Worm (Caenorhabditis elegans): Measurements from ENCODE around the gene C34C12.2.
A peak's percentile ranks its signal among the peaks of the same experiment; 100 is the strongest.

The C34C12.2 gene

ce11 chrIII:3488224-3488623, 34.6 kb downstream of the C34C12.2 start, which contains the start of gene C34C12.7:
Gene C34C12.7 (minus strand): TSS chrIII:3488341.
- TF ChIP-seq unc-39 (tag; optimal IDR thresholded peaks at IDR 0.05), result no peak
- no peak for TF ChIP-seq sem-2 (GFP tag; optimal IDR thresholded peaks at IDR 0.05)
- no peak for TF ChIP-seq elt-3 (tag; optimal IDR thresholded peaks at IDR 0.05)
- TF ChIP-seq hlh-1 (tag; optimal IDR thresholded peaks at IDR 0.05), result no peak
- TF ChIP-seq mls-2 (tag; optimal IDR thresholded peaks at IDR 0.05), result no peak
- TF ChIP-seq ces-1 (GFP tag; optimal IDR thresholded peaks at IDR 0.05), result no peak
- TF ChIP-seq drap-1 (GFP tag; optimal IDR thresholded peaks at IDR 0.05), result no peak
- no peak for TF ChIP-seq lin-13 (tag; optimal IDR thresholded peaks at IDR 0.05)
- TF ChIP-seq nhr-28 (tag; optimal IDR thresholded peaks at IDR 0.05), result no peak
- no peak for TF ChIP-seq tbx-8 (GFP tag; optimal IDR thresholded peaks at IDR 0.05)
- no peak for TF ChIP-seq nhr-76 (tag; optimal IDR thresholded peaks at IDR 0.05)
- TF ChIP-seq ceh-39 (tag; optimal IDR thresholded peaks at IDR 0.05), result no peak
- no peak for TF ChIP-seq sptf-1 (tag; optimal IDR thresholded peaks at IDR 0.05)
- TF ChIP-seq zip-8 (tag; optimal IDR thresholded peaks at IDR 0.05), result no peak
- no peak for TF ChIP-seq blmp-1 (tag; optimal IDR thresholded peaks at IDR 0.05)
- TF ChIP-seq ceh-83 (GFP tag; optimal IDR thresholded peaks at IDR 0.05), result no peak
- no peak for TF ChIP-seq pha-4 (tag; optimal IDR thresholded peaks at IDR 0.05)
- TF ChIP-seq ztf-11 (tag; optimal IDR thresholded peaks at IDR 0.05), result no peak
- no peak for TF ChIP-seq unc-120 (tag; optimal IDR thresholded peaks at IDR 0.05; ENCODE audit: poor library complexity, severe bottlenecking)

ce11 chrIII:3493138-3493537, 39.6 kb downstream of the C34C12.2 start, which contains the start of gene gly-14:
Gene gly-14 (minus strand): TSS chrIII:3493238.
- TF ChIP-seq nhr-76 (tag; optimal IDR thresholded peaks at IDR 0.05) (no peak), tbx-8 (GFP tag; optimal IDR thresholded peaks at IDR 0.05) (no peak), snpc-4 (tag; optimal IDR thresholded peaks at IDR 0.05) (no peak), ceh-39 (tag; optimal IDR thresholded peaks at IDR 0.05) (no peak), ceh-43 (GFP tag; optimal IDR thresholded peaks at IDR 0.05) (no peak), elt-3 (tag; optimal IDR thresholded peaks at IDR 0.05) (no peak), drap-1 (GFP tag; optimal IDR thresholded peaks at IDR 0.05) (no peak), nhr-237 (tag; optimal IDR thresholded peaks at IDR 0.05) (no peak), mls-2 (tag; optimal IDR thresholded peaks at IDR 0.05) (no peak), M03D4.4 (tag; optimal IDR thresholded peaks at IDR 0.05) (no peak), elt-1 (tag; optimal IDR thresholded peaks at IDR 0.05; ENCODE audit: borderline replicate concordance, insufficient read depth) (no peak), nhr-2 (tag; optimal IDR thresholded peaks at IDR 0.05) (no peak), bed-3 (GFP tag; optimal IDR thresholded peaks at IDR 0.05) (no peak), unc-120 (tag; optimal IDR thresholded peaks at IDR 0.05; ENCODE audit: poor library complexity, severe bottlenecking) (no peak), mab-5 (tag; optimal IDR thresholded peaks at IDR 0.05) (no peak), mep-1 (tag; optimal IDR thresholded peaks at IDR 0.05) (no peak), zip-8 (tag; optimal IDR thresholded peaks at IDR 0.05) (no peak), lsy-2 (tag; optimal IDR thresholded peaks at IDR 0.05) (no peak), nhr-12 (tag; optimal IDR thresholded peaks at IDR 0.05) (no peak), ces-1 (GFP tag; optimal IDR thresholded peaks at IDR 0.05) (no peak)

ce11 chrIII:3498957-3499356, 45.4 kb downstream of the C34C12.2 start, which contains the start of gene M01F1.9:
Gene M01F1.9 (minus strand): TSS chrIII:3499057.
- no peak for TF ChIP-seq sptf-1 (tag; optimal IDR thresholded peaks at IDR 0.05)
- no peak for TF ChIP-seq drap-1 (GFP tag; optimal IDR thresholded peaks at IDR 0.05)
- no peak for TF ChIP-seq cnd-1 (tag; optimal IDR thresholded peaks at IDR 0.05)
- TF ChIP-seq ztf-11 (tag; optimal IDR thresholded peaks at IDR 0.05), result no peak
- TF ChIP-seq lsy-2 (tag; optimal IDR thresholded peaks at IDR 0.05), result no peak
- no peak for TF ChIP-seq tbx-8 (GFP tag; optimal IDR thresholded peaks at IDR 0.05)
- TF ChIP-seq snpc-4 (tag; optimal IDR thresholded peaks at IDR 0.05), result no peak
- no peak for TF ChIP-seq nhr-237 (tag; optimal IDR thresholded peaks at IDR 0.05)
- TF ChIP-seq lin-13 (tag; optimal IDR thresholded peaks at IDR 0.05), result no peak
- TF ChIP-seq unc-62 (GFP tag; optimal IDR thresholded peaks at IDR 0.05), result no peak
- TF ChIP-seq ham-2 (GFP tag; optimal IDR thresholded peaks at IDR 0.05), result no peak
- TF ChIP-seq nhr-2 (tag; optimal IDR thresholded peaks at IDR 0.05), result no peak
- no peak for TF ChIP-seq blmp-1 (tag; optimal IDR thresholded peaks at IDR 0.05)
- TF ChIP-seq bed-3 (GFP tag; optimal IDR thresholded peaks at IDR 0.05), result no peak
- TF ChIP-seq mls-2 (tag; optimal IDR thresholded peaks at IDR 0.05), result no peak
- TF ChIP-seq nhr-12 (tag; optimal IDR thresholded peaks at IDR 0.05), result no peak
- TF ChIP-seq elt-1 (tag; optimal IDR thresholded peaks at IDR 0.05; ENCODE audit: borderline replicate concordance, insufficient read depth), result no peak
- no peak for TF ChIP-seq ces-1 (GFP tag; optimal IDR thresholded peaks at IDR 0.05)
- TF ChIP-seq M03D4.4 (tag; optimal IDR thresholded peaks at IDR 0.05), result no peak

- TF ChIP-seq ham-2 (GFP tag; optimal IDR thresholded peaks at IDR 0.05) (peak; percentile 85), flh-1 (GFP tag; optimal IDR thresholded peaks at IDR 0.05) (peak; percentile 69), unc-39 (tag; optimal IDR thresholded peaks at IDR 0.05) (no peak), M03D4.4 (tag; optimal IDR thresholded peaks at IDR 0.05) (peak; percentile 92), bed-3 (GFP tag; optimal IDR thresholded peaks at IDR 0.05) (peak; percentile 94), mls-2 (tag; optimal IDR thresholded peaks at IDR 0.05) (peak; percentile 98), nhr-76 (tag; optimal IDR thresholded peaks at IDR 0.05) (no peak), nhr-237 (tag; optimal IDR thresholded peaks at IDR 0.05) (no peak), ceh-83 (GFP tag; optimal IDR thresholded peaks at IDR 0.05) (peak; percentile 96), nhr-12 (tag; optimal IDR thresholded peaks at IDR 0.05) (no peak), ceh-43 (GFP tag; optimal IDR thresholded peaks at IDR 0.05) (peak; percentile 81), tbx-8 (GFP tag; optimal IDR thresholded peaks at IDR 0.05) (peak; percentile 100), sem-2 (GFP tag; optimal IDR thresholded peaks at IDR 0.05) (peak; percentile 91), cnd-1 (tag; optimal IDR thresholded peaks at IDR 0.05) (peak; percentile 98), ces-1 (GFP tag; optimal IDR thresholded peaks at IDR 0.05) (peak; percentile 46), drap-1 (GFP tag; optimal IDR thresholded peaks at IDR 0.05) (peak; percentile 95), unc-120 (tag; optimal IDR thresholded peaks at IDR 0.05; ENCODE audit: poor library complexity, severe bottlenecking) (peak; percentile 71), lin-13 (tag; optimal IDR thresholded peaks at IDR 0.05) (peak; percentile 29), sptf-1 (tag; optimal IDR thresholded peaks at IDR 0.05) (peak; percentile 97), lin-32 (GFP tag; optimal IDR thresholded peaks at IDR 0.05) (peak; percentile 97), mep-1 (tag; optimal IDR thresholded peaks at IDR 0.05) (peak; percentile 62), mab-5 (tag; optimal IDR thresholded peaks at IDR 0.05) (no peak)
Measured at ce11 chrIII:3499850-3500249, 46.3 kb downstream of the C34C12.2 start.
